Fruit fly (Drosophila melanogaster): ENCODE results near the gene Taf1.

dm6 chr3R:6683671-6684070 is 37.0 kb downstream of the Taf1 start:
- TF ChIP-seq Lpt (GFP tag; optimal IDR thresholded peaks at IDR 0.05) (no peak), CG1621 (tag; optimal IDR thresholded peaks at IDR 0.05) (no peak), Sox14 (GFP tag; optimal IDR thresholded peaks at IDR 0.05) (no peak), Hr39 (GFP tag; optimal IDR thresholded peaks at IDR 0.05) (no peak), Hr38 (GFP tag; optimal IDR thresholded peaks at IDR 0.05) (no peak), eg (GFP tag; IDR thresholded peaks at IDR 0.05) (no peak), CG16779 (tag; optimal IDR thresholded peaks at IDR 0.05) (no peak), OdsH (GFP tag; optimal IDR thresholded peaks at IDR 0.05) (no peak), achi (GFP tag; optimal IDR thresholded peaks at IDR 0.05) (no peak), CG4318 (GFP tag; optimal IDR thresholded peaks at IDR 0.05) (no peak), CG11902 (GFP tag; optimal IDR thresholded peaks at IDR 0.05) (no peak), CG8632 (GFP tag; optimal IDR thresholded peaks at IDR 0.05) (no peak), Gug (GFP tag; IDR thresholded peaks at IDR 0.05) (no peak)

Measured in whole organism, prepupa.